Fruit fly (Drosophila melanogaster): ENCODE data around the gene Nuak.

The Nuak gene

DNA sequence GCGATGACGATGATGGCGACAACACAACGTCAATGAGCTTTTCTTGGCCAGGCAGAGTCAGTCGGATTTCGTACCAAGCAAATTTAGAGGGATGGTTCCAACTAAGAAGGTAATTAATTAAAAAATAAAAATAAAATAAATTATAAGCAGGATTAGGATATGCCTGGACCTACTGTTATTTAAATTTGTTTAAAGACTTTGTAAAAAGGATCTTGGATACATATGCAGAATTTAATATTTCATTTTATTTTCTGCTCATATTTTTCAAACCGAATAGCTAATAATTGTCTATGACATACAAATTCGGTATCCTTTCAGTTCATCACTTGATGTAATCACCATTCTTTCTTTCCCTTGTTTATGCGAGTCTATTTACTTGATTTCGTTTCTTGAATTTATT lies 10.7 kb downstream of the Nuak start (continued):
- TF ChIP-seq Usf (GFP tag; optimal IDR thresholded peaks at IDR 0.05), result no peak
- no peak for TF ChIP-seq CG3407 (GFP tag; optimal IDR thresholded peaks at IDR 0.05)
- peak; percentile 23 for TF ChIP-seq CG10209 (GFP tag; optimal IDR thresholded peaks at IDR 0.05)
- TF ChIP-seq Atf6 (GFP tag; IDR thresholded peaks at IDR 0.05), result no peak
- TF ChIP-seq CG13424 (tag; optimal IDR thresholded peaks at IDR 0.05), result peak; percentile 51
- no peak for TF ChIP-seq crol (GFP tag; IDR thresholded peaks at IDR 0.05)
- TF ChIP-seq fd96Cb (tag; optimal IDR thresholded peaks at IDR 0.05), result peak; percentile 20
- TF ChIP-seq CG15269 (tag; optimal IDR thresholded peaks at IDR 0.05), result peak; percentile 64
- no peak for TF ChIP-seq Camta (GFP tag; optimal IDR thresholded peaks at IDR 0.05)
- TF ChIP-seq Eip74EF (GFP tag; optimal IDR thresholded peaks at IDR 0.05), result peak in 1 of 2 experiments; percentile 15
- peak; percentile 10 for TF ChIP-seq dmrt99B (tag; optimal IDR thresholded peaks at IDR 0.05)
- TF ChIP-seq Hr3 (GFP tag; optimal IDR thresholded peaks at IDR 0.05), result peak; percentile 12
- TF ChIP-seq NC2β (GFP tag; optimal IDR thresholded peaks at IDR 0.05), result no peak
- peak; percentile 0 for TF ChIP-seq CG2712 (tag; optimal IDR thresholded peaks at IDR 0.05)
- TF ChIP-seq Ravus (GFP tag; IDR thresholded peaks at IDR 0.05), result no peak
- TF ChIP-seq PHDP (tag; optimal IDR thresholded peaks at IDR 0.05), result peak; percentile 16
- TF ChIP-seq Xbp1 (GFP tag; optimal IDR thresholded peaks at IDR 0.05), result peak; percentile 19
- TF ChIP-seq CG11504 (tag; optimal IDR thresholded peaks at IDR 0.05), result peak; percentile 6
- no peak for TF ChIP-seq CG9727 (GFP tag; optimal IDR thresholded peaks at IDR 0.05)
- peak; percentile 8 for TF ChIP-seq CG8388 (GFP tag; optimal IDR thresholded peaks at IDR 0.05)
- peak; percentile 38 for TF ChIP-seq CoRest (tag; optimal IDR thresholded peaks at IDR 0.05)
- no peak for TF ChIP-seq CG11723 (GFP tag; optimal IDR thresholded peaks at IDR 0.05)
- TF ChIP-seq Scr (GFP tag; IDR thresholded peaks at IDR 0.05; ENCODE audit: partially characterized antibody), result no peak
- no peak for TF ChIP-seq sc (optimal IDR thresholded peaks at IDR 0.05)
- no peak for TF ChIP-seq sc (GFP tag; optimal IDR thresholded peaks at IDR 0.05)
- no peak for TF ChIP-seq dpn (GFP tag; optimal IDR thresholded peaks at IDR 0.05)
- peak; percentile 7 for TF ChIP-seq CG17359 (tag; optimal IDR thresholded peaks at IDR 0.05)
- no peak for TF ChIP-seq CG10959 (GFP tag; IDR thresholded peaks at IDR 0.05)
- peak; percentile 42 for TF ChIP-seq CG12391 (tag; optimal IDR thresholded peaks at IDR 0.05)

DNA sequence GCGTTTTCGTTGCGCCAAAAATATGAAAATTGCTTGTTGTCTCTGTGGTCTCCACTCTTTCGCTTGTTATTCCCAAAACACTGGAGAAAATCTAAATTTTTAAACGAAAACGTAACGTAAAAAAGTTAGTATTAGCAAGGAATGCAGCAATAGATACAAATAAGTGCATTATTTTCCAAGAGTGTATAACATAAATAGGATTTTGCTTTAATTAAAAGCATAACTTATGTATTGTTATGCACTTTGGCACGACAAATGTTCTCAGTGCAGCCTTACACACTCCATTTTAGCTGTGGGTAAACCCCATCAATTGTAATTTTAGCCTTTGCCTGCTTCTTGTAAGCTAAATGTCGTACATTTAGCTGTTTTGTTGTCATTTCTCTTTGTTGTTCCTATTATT lies 11.9 kb downstream of the Nuak start:
- TF ChIP-seq dysf (GFP tag; IDR thresholded peaks at IDR 0.05), result peak; percentile 45; the same call in 1 of the 3 replicates
- peak; percentile 44 for TF ChIP-seq CG1603 (tag; optimal IDR thresholded peaks at IDR 0.05)
- TF ChIP-seq grau (tag; optimal IDR thresholded peaks at IDR 0.05), result peak; percentile 26
- no peak for TF ChIP-seq CG2129 (GFP tag; IDR thresholded peaks at IDR 0.05; ENCODE audit: partially characterized antibody)
- TF ChIP-seq CG18476 (GFP tag; optimal IDR thresholded peaks at IDR 0.05), result no peak
- no peak for TF ChIP-seq Dip2 (GFP tag; IDR thresholded peaks at IDR 0.05)
- TF ChIP-seq CG6654 (GFP tag; optimal IDR thresholded peaks at IDR 0.05), result no peak
- no peak for TF ChIP-seq wdn (GFP tag; IDR thresholded peaks at IDR 0.05)
- no peak for TF ChIP-seq sob (GFP tag; IDR thresholded peaks at IDR 0.05)
- peak; percentile 16; the same call in 1 of the 2 replicates for TF ChIP-seq sisA (GFP tag; IDR thresholded peaks at IDR 0.05)
- no peak for TF ChIP-seq CG12071 (GFP tag; optimal IDR thresholded peaks at IDR 0.05)
- TF ChIP-seq sd (tag; optimal IDR thresholded peaks at IDR 0.05), result no peak
- no peak; the same call in 1 of the 2 replicates for TF ChIP-seq Xrp1 (GFP tag; IDR thresholded peaks at IDR 0.05)
- TF ChIP-seq sens (GFP tag), result peak; percentile 48
- no peak for TF ChIP-seq tll (GFP tag; optimal IDR thresholded peaks at IDR 0.05)
- no peak for TF ChIP-seq ems (GFP tag; optimal IDR thresholded peaks at IDR 0.05)
- peak; percentile 51; the same call in 1 of the 3 replicates for TF ChIP-seq CG2199 (GFP tag; IDR thresholded peaks at IDR 0.05)
- no peak for TF ChIP-seq br (optimal IDR thresholded peaks at IDR 0.05)
- peak; percentile 16 for TF ChIP-seq CG7839 (tag; optimal IDR thresholded peaks at IDR 0.05)
- no peak for TF ChIP-seq cas (GFP tag; IDR thresholded peaks at IDR 0.05)
- peak; percentile 6 for TF ChIP-seq Fer1 (GFP tag; optimal IDR thresholded peaks at IDR 0.05)
- 0 out of 2 replicates have a peak, but pooled peaks have one; percentile 20 for TF ChIP-seq slbo (GFP tag; IDR thresholded peaks at IDR 0.05)
- TF ChIP-seq esg (GFP tag; conservative IDR thresholded peaks at IDR 0.05), result no peak; the same call in 1 of the 2 replicates
- TF ChIP-seq crc (GFP tag; optimal IDR thresholded peaks at IDR 0.05), result no peak

Data from whole organism, embryonic.